Worm (Caenorhabditis elegans): ENCODE measurements around the gene cki-2.

DNA sequence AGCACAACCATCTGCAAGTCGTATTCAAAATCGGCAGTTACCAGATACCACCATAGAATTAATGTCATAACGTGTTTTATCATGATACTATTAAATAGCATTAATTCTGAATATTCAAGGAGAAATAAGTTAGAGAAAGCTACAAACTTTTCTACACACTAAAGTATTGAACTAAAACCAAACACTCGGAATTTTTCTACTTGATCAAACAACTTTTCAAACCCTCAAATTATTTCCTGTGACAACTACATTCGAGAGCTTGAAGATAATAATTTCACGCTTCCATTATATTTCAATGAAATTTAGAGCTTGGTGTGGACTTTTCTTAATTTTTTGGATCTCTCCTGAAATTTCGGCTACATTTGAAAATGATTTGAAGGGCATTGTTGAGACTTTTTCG, 6.2 kb downstream of the cki-2 start, which contains the start of gene irld-47:
- TF ChIP-seq lin-35 (GFP tag; optimal IDR thresholded peaks at IDR 0.05) (no peak), dsc-1 (tag; optimal IDR thresholded peaks at IDR 0.05) (no peak), egl-27 (tag; optimal IDR thresholded peaks at IDR 0.05) (no peak), aly-2 (tag; optimal IDR thresholded peaks at IDR 0.05) (no peak), fkh-10 (GFP tag; optimal IDR thresholded peaks at IDR 0.05) (no peak)

Measured in whole organism, L1 larva.